Fruit fly (Drosophila melanogaster) whole organism, embryonic: ENCODE data around the gene Mal-B1.

Experiments used
- ATbp ChIP-seq: fragments of 200-800 bp; sonication (Bioruptor generic); optimal IDR thresholded peaks from 2 replicates; lab custom pipeline; 2017; ENCODE audit warnings: missing biosample characterization, mild to moderate bottlenecking, missing genetic modification characterization, missing genetic modification reagents
- CG10321 ChIP-seq: fragments of 200-800 bp; sonication (Bioruptor generic); IDR thresholded peaks from 2 replicates; pipeline ENCODE4 v1.3.6; 2022; ENCODE audit warnings: missing biosample characterization, missing genetic modification characterization
- CG12659 ChIP-seq: fragments of 200-800 bp; sonication (Bioruptor generic); optimal IDR thresholded peaks from 3 replicates; lab custom pipeline; 2017; ENCODE audit warnings: mild to moderate bottlenecking, missing biosample characterization, missing genetic modification reagents, missing genetic modification characterization
- CG13287 ChIP-seq: fragments of 200-800 bp; sonication (Bioruptor generic); IDR thresholded peaks from 2 replicates; pipeline ENCODE4 v1.3.6; 2022; ENCODE audit warnings: missing biosample characterization, missing genetic modification characterization; ENCODE audit not compliant: partially characterized antibody
- CG13894 ChIP-seq: fragments of 200-800 bp; sonication (Bioruptor generic); optimal IDR thresholded peaks from 3 replicates; lab custom pipeline; 2018; ENCODE audit warnings: missing biosample characterization, mild to moderate bottlenecking, missing genetic modification characterization, moderate library complexity
- CG14014 ChIP-seq: fragments of 200-800 bp; sonication (Bioruptor generic); IDR thresholded peaks from 2 replicates; pipeline ENCODE4 v1.3.6; 2022; ENCODE audit warnings: missing biosample characterization, missing genetic modification characterization
- CG16779 ChIP-seq: fragments of 200-800 bp; sonication (Bioruptor generic); IDR thresholded peaks from 2 replicates; pipeline ENCODE4 v1.3.6; 2022; ENCODE audit warnings: missing biosample characterization, missing genetic modification characterization
- CG18011 ChIP-seq: fragments of 200-800 bp; sonication (Bioruptor generic); optimal IDR thresholded peaks from 2 replicates; lab custom pipeline; 2017; ENCODE audit warnings: missing biosample characterization, missing genetic modification characterization, mild to moderate bottlenecking, moderate library complexity, missing genotype
- CG1832 ChIP-seq: fragments of 200-800 bp; sonication (Bioruptor generic); optimal IDR thresholded peaks from 2 replicates; lab custom pipeline; 2017; ENCODE audit warnings: missing biosample characterization, mild to moderate bottlenecking, missing genetic modification characterization, inconsistent platforms
- CG18619 ChIP-seq: fragments of 200-800 bp; sonication (Bioruptor generic); optimal IDR thresholded peaks from 3 replicates; lab custom pipeline; 2017; ENCODE audit warnings: missing biosample characterization, mild to moderate bottlenecking, missing genetic modification characterization
- CG2120 ChIP-seq: fragments of 200-800 bp; sonication (Bioruptor generic); optimal IDR thresholded peaks from 3 replicates; lab custom pipeline; 2016; ENCODE audit warnings: missing biosample characterization, missing genetic modification characterization
- CG3281 ChIP-seq: fragments of 200-800 bp; sonication (Bioruptor generic); optimal IDR thresholded peaks from 3 replicates; lab custom pipeline; 2017; ENCODE audit warnings: missing biosample characterization, mild to moderate bottlenecking, missing genetic modification characterization
- CG34376 ChIP-seq: fragments of 200-800 bp; sonication (Bioruptor generic); optimal IDR thresholded peaks from 2 replicates; lab custom pipeline; 2018; ENCODE audit warnings: missing biosample characterization, mild to moderate bottlenecking, missing genetic modification characterization
- CG3726 ChIP-seq: fragments of 200-800 bp; sonication (Bioruptor generic); IDR thresholded peaks from 3 replicates; pipeline ENCODE4, ENCODE4 v1.3.6; 2022; ENCODE audit warnings: missing biosample characterization, missing genetic modification characterization
- CG3995 ChIP-seq: fragments of 200-800 bp; sonication (Bioruptor generic); optimal IDR thresholded peaks from 3 replicates; lab custom pipeline; 2016; ENCODE audit warnings: missing biosample characterization, missing genetic modification characterization
- CG6765 ChIP-seq: fragments of 200-800 bp; sonication (Bioruptor generic); optimal IDR thresholded peaks from 3 replicates; lab custom pipeline; 2017; ENCODE audit warnings: missing biosample characterization, mild to moderate bottlenecking, missing genetic modification characterization
- CG7372 ChIP-seq: fragments of 200-800 bp; sonication (Bioruptor generic); IDR thresholded peaks from 2 replicates; pipeline ENCODE4 v1.3.6; 2022; ENCODE audit warnings: missing biosample characterization, missing genetic modification characterization
- CG8765 ChIP-seq: fragments of 200-800 bp; sonication (Bioruptor generic); IDR thresholded peaks from 2 replicates; pipeline ENCODE4 v1.3.6; 2022; ENCODE audit warnings: missing biosample characterization, missing genetic modification characterization
- CG9727 ChIP-seq: fragments of 200-800 bp; sonication (Bioruptor generic); optimal IDR thresholded peaks from 3 replicates; lab custom pipeline; 2017; ENCODE audit warnings: missing biosample characterization, mild to moderate bottlenecking, missing genetic modification characterization
- D19B ChIP-seq: fragments of 200-800 bp; sonication (Bioruptor generic); optimal IDR thresholded peaks from 2 replicates; lab custom pipeline; 2017; ENCODE audit warnings: missing biosample characterization, mild to moderate bottlenecking, missing genetic modification characterization
- Dfd ChIP-seq, 2 experiments: fragments of >200 bp; optimal IDR thresholded peaks; 2 replicates each; lab custom pipeline; 2017; ENCODE audit warnings: missing biosample characterization in 2 of 2, missing genetic modification characterization in 2 of 2
- Dip3 ChIP-seq: fragments of 200-800 bp; sonication (Bioruptor generic); optimal IDR thresholded peaks from 3 replicates; lab custom pipeline; 2016; ENCODE audit warnings: missing biosample characterization, missing genetic modification characterization
- Dref ChIP-seq: fragments of 200-800 bp; sonication (Bioruptor generic); IDR thresholded peaks from 2 replicates; pipeline ENCODE4 v1.3.6; 2022; ENCODE audit warnings: missing biosample characterization, missing genetic modification characterization
- Ets65A ChIP-seq: fragments of 200-800 bp; sonication (Bioruptor generic); peaks from one replicate; lab custom pipeline; 2016; ENCODE audit warnings: missing biosample characterization, missing genetic modification characterization
- Hey ChIP-seq: fragments of 200-800 bp; sonication (Bioruptor generic); optimal IDR thresholded peaks from 3 replicates; lab custom pipeline; 2018; ENCODE audit warnings: missing biosample characterization, mild to moderate bottlenecking, missing genetic modification characterization
- MTF-1 ChIP-seq: fragments of 200-800 bp; sonication (Bioruptor generic); optimal IDR thresholded peaks from 2 replicates; lab custom pipeline; 2018; ENCODE audit warnings: missing biosample characterization, mild to moderate bottlenecking, missing genetic modification characterization, borderline replicate concordance
- Meics ChIP-seq: fragments of 200-800 bp; sonication (Bioruptor generic); optimal IDR thresholded peaks from 2 replicates; lab custom pipeline; 2017; ENCODE audit warnings: missing biosample characterization, mild to moderate bottlenecking, missing genetic modification characterization
- Nf-YA ChIP-seq: fragments of 200-800 bp; sonication (Bioruptor generic); IDR thresholded peaks from 2 replicates; pipeline ENCODE4 v1.3.6; 2022; ENCODE audit warnings: missing biosample characterization, missing genetic modification characterization
- Ptx1 ChIP-seq: fragments of 200-800 bp; sonication (Bioruptor generic); IDR thresholded peaks from 2 replicates; pipeline ENCODE4 v1.3.6; 2022; ENCODE audit warnings: missing biosample characterization, missing genetic modification characterization
- Rfx ChIP-seq: fragments of 200-800 bp; sonication (Bioruptor generic); IDR thresholded peaks from 2 replicates; pipeline ENCODE4 v1.3.6; 2022; ENCODE audit warnings: missing biosample characterization, missing genetic modification characterization
- Sox100B ChIP-seq: fragments of 200-800 bp; sonication (Bioruptor generic); optimal IDR thresholded peaks from 3 replicates; lab custom pipeline; 2018; ENCODE audit warnings: missing biosample characterization, mild to moderate bottlenecking, missing genetic modification characterization
- Trl ChIP-seq, 3 experiments: fragments of >200 bp in 2 of 3; fragments of 200-800 bp in 1 of 3; sonication (Bioruptor generic) in 1 of 3; optimal IDR thresholded peaks; 2 replicates in 1 of 3; 3 replicates in 2 of 3; lab custom pipeline; 2016 to 2017; ENCODE audit warnings: missing biosample characterization in 1 of 3, missing genetic modification characterization in 1 of 3
- Vsx1 ChIP-seq: fragments of 200-800 bp; sonication (Bioruptor generic); optimal IDR thresholded peaks from 2 replicates; lab custom pipeline; 2017; ENCODE audit warnings: missing biosample characterization, mild to moderate bottlenecking, missing genetic modification characterization, missing genetic modification reagents
- abd-A ChIP-seq: fragments of 200-800 bp; sonication (Bioruptor generic); optimal IDR thresholded peaks from 3 replicates; lab custom pipeline; 2019; ENCODE audit warnings: missing biosample characterization, mild to moderate bottlenecking, missing genetic modification characterization, moderate library complexity
- az2 ChIP-seq: fragments of 200-800 bp; sonication (Bioruptor generic); optimal IDR thresholded peaks from 3 replicates; lab custom pipeline; 2016; ENCODE audit warnings: missing biosample characterization, missing genetic modification characterization
- ci ChIP-seq: fragments of 200-800 bp; sonication (Bioruptor generic); IDR thresholded peaks from 3 replicates; pipeline ENCODE4 v1.3.6; 2022; ENCODE audit warnings: missing biosample characterization, missing genetic modification characterization
- ewg ChIP-seq: fragments of 200-800 bp; sonication (Bioruptor generic); optimal IDR thresholded peaks from 3 replicates; lab custom pipeline; 2017; ENCODE audit warnings: mild to moderate bottlenecking, missing biosample characterization, missing genetic modification reagents, missing genetic modification characterization
- eyg ChIP-seq: fragments of 200-800 bp; sonication (Bioruptor generic); optimal IDR thresholded peaks from 3 replicates; lab custom pipeline; 2016; ENCODE audit warnings: missing biosample characterization, missing genetic modification characterization
- fd3F ChIP-seq: fragments of 200-800 bp; sonication (Bioruptor generic); optimal IDR thresholded peaks from 2 replicates; lab custom pipeline; 2018; ENCODE audit warnings: missing biosample characterization, mild to moderate bottlenecking, missing genetic modification characterization, moderate library complexity
- gem ChIP-seq: fragments of 200-800 bp; sonication (Bioruptor generic); optimal IDR thresholded peaks from 2 replicates; lab custom pipeline; 2019; ENCODE audit warnings: missing biosample characterization, mild to moderate bottlenecking, missing genetic modification characterization, moderate library complexity
- grn ChIP-seq: fragments of 200-800 bp; sonication (Bioruptor generic); optimal IDR thresholded peaks from 3 replicates; lab custom pipeline; 2017; ENCODE audit warnings: missing biosample characterization, missing genetic modification characterization
- lab ChIP-seq: fragments of 200-800 bp; sonication (Bioruptor generic); optimal IDR thresholded peaks from 3 replicates; lab custom pipeline; 2017; ENCODE audit warnings: missing biosample characterization, missing genetic modification characterization, mild to moderate bottlenecking, moderate library complexity, missing genetic modification reagents
- phol ChIP-seq: fragments of 200-800 bp; sonication (Bioruptor generic); optimal IDR thresholded peaks from 3 replicates; lab custom pipeline; 2018; ENCODE audit warnings: missing biosample characterization, mild to moderate bottlenecking, missing genetic modification characterization, moderate library complexity
- sd ChIP-seq: fragments of 200-800 bp; sonication (Bioruptor generic); optimal IDR thresholded peaks from 3 replicates; lab custom pipeline; 2018; ENCODE audit warnings: missing biosample characterization, mild to moderate bottlenecking, missing genetic modification characterization, moderate library complexity
- sob ChIP-seq: fragments of 200-800 bp; sonication (Bioruptor generic); IDR thresholded peaks from 2 replicates; pipeline ENCODE4 v1.3.6; 2022; ENCODE audit warnings: missing biosample characterization, missing genetic modification characterization
- stwl ChIP-seq: fragments of 200-800 bp; sonication (Bioruptor generic); optimal IDR thresholded peaks from 3 replicates; lab custom pipeline; 2018; ENCODE audit warnings: missing biosample characterization, mild to moderate bottlenecking, missing genetic modification characterization, moderate library complexity
- sug ChIP-seq: fragments of 200-800 bp; optimal IDR thresholded peaks from 2 replicates; lab custom pipeline; 2019; ENCODE audit warnings: missing biosample characterization, mild to moderate bottlenecking, missing genetic modification characterization, moderate library complexity
- z ChIP-seq: fragments of 200-800 bp; sonication (Bioruptor generic); IDR thresholded peaks from 3 replicates; pipeline ENCODE4 v1.3.6; 2022; ENCODE audit warnings: missing biosample characterization, missing genetic modification characterization
- zen ChIP-seq: fragments of 200-800 bp; sonication (Bioruptor generic); optimal IDR thresholded peaks from 3 replicates; lab custom pipeline; 2018; ENCODE audit warnings: missing biosample characterization, mild to moderate bottlenecking, missing genetic modification characterization, moderate library complexity

Mal-B1 gene

DNA sequence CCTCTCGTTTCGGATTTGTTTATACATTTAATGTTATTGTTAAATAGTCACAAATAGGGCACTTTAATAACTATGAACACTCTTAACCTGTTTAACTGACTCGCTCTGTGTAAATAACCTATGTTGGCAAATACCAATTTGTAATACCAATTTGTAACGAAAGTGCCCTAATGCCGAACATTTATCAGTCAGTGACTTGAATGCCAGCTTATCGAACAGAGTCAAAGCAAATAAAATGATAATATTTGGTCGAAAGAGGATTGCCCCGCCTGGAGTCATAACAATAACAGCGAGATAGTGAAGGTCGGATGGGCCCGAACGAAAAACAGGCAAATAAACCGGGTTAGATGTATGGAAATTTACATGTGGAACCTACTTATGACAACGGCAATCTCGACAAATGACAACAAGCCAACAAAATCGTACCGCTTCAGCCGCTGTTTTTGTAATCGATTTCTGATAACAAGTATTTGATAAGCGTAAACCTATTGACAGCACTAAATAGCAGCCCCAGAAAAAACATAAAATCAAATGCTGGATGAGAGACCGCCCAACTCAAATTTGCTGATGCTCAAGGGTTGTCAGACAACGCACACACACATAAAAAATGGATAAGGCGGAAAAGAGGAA is 1.8 kb upstream of the Mal-B1 start:
- TF ChIP-seq Dfd (GFP tag; optimal IDR thresholded peaks at IDR 0.05; lab: Kevin White, UChicago) (no peak), CG3281 (GFP tag; lab: Kevin White, UChicago) (peak; percentile 20), MTF-1 (peak; percentile 1), Ptx1 (GFP tag; lab: Robert Waterston, UW) (0 out of 2 replicates have a peak, but pooled peaks have one; percentile 13), Dip3 (GFP tag; lab: Kevin White, UChicago) (no peak), Ets65A (GFP tag; lab: Kevin White, UChicago) (no peak), CG7372 (GFP tag; lab: Robert Waterston, UW) (no peak), gem (tag; lab: Kevin White, UChicago) (no peak), CG3995 (GFP tag; lab: Kevin White, UChicago) (no peak), Vsx1 (GFP tag; lab: Kevin White, UChicago) (peak; percentile 19), zen (tag; lab: Kevin White, UChicago) (no peak), CG9727 (GFP tag; lab: Kevin White, UChicago) (no peak), Meics (GFP tag; lab: Kevin White, UChicago) (peak; percentile 87), CG3726 (no peak), CG12659 (peak; percentile 24), Hey (tag; lab: Kevin White, UChicago) (no peak), CG10321 (no peak), Nf-YA (GFP tag; lab: Robert Waterston, UW) (peak; percentile 30; the same call in 1 of the 2 replicates), D19B (GFP tag; lab: Kevin White, UChicago) (no peak), sd (tag; lab: Kevin White, UChicago) (peak; percentile 30), ewg (GFP tag; lab: Kevin White, UChicago) (no peak), abd-A (tag; lab: Kevin White, UChicago) (peak; percentile 13), CG14014 (GFP tag; lab: Robert Waterston, UW) (peak; percentile 29; the same call in 1 of the 2 replicates), phol (tag; lab: Kevin White, UChicago) (no peak), CG18011 (GFP tag; lab: Kevin White, UChicago) (no peak), az2 (no peak), sug (tag; lab: Kevin White, UChicago) (peak; percentile 46), CG16779 (GFP tag; lab: Robert Waterston, UW) (no peak), Trl (optimal IDR thresholded peaks at IDR 0.05; lab: Kevin White, UChicago) (no peak), Trl (GFP tag; optimal IDR thresholded peaks at IDR 0.05; lab: Kevin White, UChicago) (no peak), CG13894 (tag; lab: Kevin White, UChicago) (peak; percentile 25), grn (GFP tag; lab: Kevin White, UChicago) (peak; percentile 40), Dref (GFP tag; lab: Robert Waterston, UW) (no peak), CG6765 (GFP tag; lab: Kevin White, UChicago) (peak; percentile 5), CG13287 (GFP tag; lab: Robert Waterston, UW) (no peak), sob (GFP tag; lab: Robert Waterston, UW) (peak; percentile 30; the same call in 1 of the 2 replicates), CG2120 (peak; percentile 1), fd3F (GFP tag; lab: Kevin White, UChicago) (no peak), CG18619 (GFP tag; lab: Kevin White, UChicago) (peak; percentile 32), Rfx (GFP tag; lab: Robert Waterston, UW) (peak; percentile 22; the same call in 1 of the 2 replicates), lab (GFP tag; lab: Kevin White, UChicago) (peak; percentile 48), ATbp (GFP tag; lab: Kevin White, UChicago) (peak; percentile 46), CG1832 (GFP tag; lab: Kevin White, UChicago) (no peak), CG8765 (no peak), ci (0 out of 3 replicates have a peak, but pooled peaks have one; percentile 7), stwl (tag; lab: Kevin White, UChicago) (no peak), eyg (GFP tag; lab: Kevin White, UChicago) (peak; percentile 11), CG34376 (GFP tag; lab: Kevin White, UChicago) (peak; percentile 41), z (no peak), Sox100B (GFP tag; lab: Kevin White, UChicago) (peak; percentile 14)
